Fruit fly (Drosophila melanogaster) ovary, adult (tissue): Measurements from ENCODE around the gene CG1208.
A peak's percentile ranks its signal among the peaks of the same experiment; 100 is the strongest.

Experiments used
- CG17801 ChIP-seq: fragments of 200-800 bp; optimal IDR thresholded peaks from 2 replicates; lab custom pipeline; 2019; ENCODE audit warnings: missing biosample characterization, mild to moderate bottlenecking, missing genetic modification characterization, moderate library complexity; ENCODE audit not compliant: partially characterized antibody

Gene CG1208

DNA sequence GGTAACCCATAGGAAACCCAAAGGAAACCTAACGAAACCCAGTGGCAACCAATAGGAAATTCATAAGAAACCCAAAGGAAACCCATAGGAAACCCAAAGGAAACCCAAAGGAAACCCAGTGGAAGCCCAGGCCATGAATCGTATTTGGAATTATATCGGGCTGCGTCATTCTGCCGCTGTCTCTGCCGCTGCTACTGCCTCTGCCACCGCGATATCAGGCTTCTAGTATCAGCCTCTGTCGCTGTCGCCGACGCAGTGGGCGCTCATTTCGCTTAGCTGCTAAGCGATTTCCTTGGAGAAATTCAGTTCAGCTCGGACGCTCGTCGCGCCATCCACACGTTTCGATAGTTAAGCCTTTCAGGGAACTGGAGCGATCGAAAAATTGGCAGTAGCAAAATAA lies at the start of gene CG1208:
TSS of gene CG1208 (plus strand) at position 301 of the 400 bp plus-strand sequence.
- TF ChIP-seq CG17801 (GFP tag; lab: Kevin White, UChicago), result no peak

DNA sequence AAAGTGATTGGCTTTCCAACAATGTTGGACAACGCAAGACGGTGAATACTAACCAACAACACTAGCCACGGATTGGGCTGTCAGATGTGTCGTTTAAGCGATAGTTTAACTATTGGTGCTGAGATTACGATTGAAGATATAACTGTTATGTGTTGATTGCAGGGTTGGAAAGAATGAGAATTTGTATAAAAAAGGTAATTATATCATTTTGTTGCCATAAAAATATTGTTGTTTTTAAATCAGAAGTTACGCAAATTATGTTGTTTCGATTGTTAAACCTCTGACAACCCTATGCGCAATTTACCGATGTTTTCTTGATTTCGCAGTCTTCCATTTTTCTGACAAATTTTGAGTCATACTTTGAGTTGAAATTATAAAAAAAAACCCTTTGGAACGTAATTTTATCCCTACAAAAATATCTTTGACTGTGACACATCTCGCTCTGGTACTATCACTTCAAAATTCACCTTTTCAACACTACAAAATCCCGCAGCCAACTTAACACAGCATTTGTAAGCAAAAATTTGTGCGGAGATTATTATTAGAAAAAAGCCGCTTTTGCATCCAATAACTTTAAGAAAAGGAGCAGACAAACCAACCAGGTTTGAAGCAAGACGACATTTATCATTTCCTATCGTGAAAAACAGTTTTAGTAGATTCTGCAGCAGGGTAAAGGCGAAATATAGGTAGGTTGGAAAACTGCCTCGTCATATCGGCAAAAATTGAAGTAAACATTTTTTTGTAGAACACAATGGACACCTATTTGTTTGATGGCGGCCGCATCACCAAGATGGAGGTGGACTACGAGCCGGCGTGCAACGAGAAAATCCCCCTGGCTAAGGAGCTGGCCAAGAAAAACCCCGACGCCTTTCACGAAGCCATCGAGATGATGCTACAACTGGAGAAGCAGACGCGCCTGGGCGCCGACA lies 42.1 kb upstream of the CG1208 start, which contains the start of the genes Hat1 and Rpn5:
TSS of gene Hat1 (minus strand) at position 360 of the 929 bp plus-strand sequence.
TSS of gene Rpn5 (plus strand) at position 469 of the 929 bp plus-strand sequence.
- peak; percentile 78 for TF ChIP-seq CG17801 (GFP tag; lab: Kevin White, UChicago)

dm6 chr3R:5791497-5791896 lies 39.9 kb upstream of the CG1208 start, which contains the start of gene Hpf1:
Gene Hpf1 (plus strand): TSS chr3R:5791879.
- peak; percentile 99 for TF ChIP-seq CG17801 (GFP tag; lab: Kevin White, UChicago)

- TF ChIP-seq CG17801 (GFP tag; lab: Kevin White, UChicago), result no peak
Measured at dm6 chr3R:5794267-5795089, 37.0 kb upstream of the CG1208 start, which contains the start of the genes PSMG1 and CG10979. Gene PSMG1 (minus strand): TSS chr3R:5794317. Gene CG10979 (plus strand): TSS chr3R:5794705.

dm6 chr3R:5797709-5798108 lies 33.7 kb upstream of the CG1208 start:
- no peak for TF ChIP-seq CG17801 (GFP tag; lab: Kevin White, UChicago)

- TF ChIP-seq CG17801 (GFP tag; lab: Kevin White, UChicago), result no peak
Measured at dm6 chr3R:5801703-5802436, 29.6 kb upstream of the CG1208 start, which contains the start of gene CG11000. Gene CG11000 (plus strand): TSS chr3R:5802328.

DNA sequence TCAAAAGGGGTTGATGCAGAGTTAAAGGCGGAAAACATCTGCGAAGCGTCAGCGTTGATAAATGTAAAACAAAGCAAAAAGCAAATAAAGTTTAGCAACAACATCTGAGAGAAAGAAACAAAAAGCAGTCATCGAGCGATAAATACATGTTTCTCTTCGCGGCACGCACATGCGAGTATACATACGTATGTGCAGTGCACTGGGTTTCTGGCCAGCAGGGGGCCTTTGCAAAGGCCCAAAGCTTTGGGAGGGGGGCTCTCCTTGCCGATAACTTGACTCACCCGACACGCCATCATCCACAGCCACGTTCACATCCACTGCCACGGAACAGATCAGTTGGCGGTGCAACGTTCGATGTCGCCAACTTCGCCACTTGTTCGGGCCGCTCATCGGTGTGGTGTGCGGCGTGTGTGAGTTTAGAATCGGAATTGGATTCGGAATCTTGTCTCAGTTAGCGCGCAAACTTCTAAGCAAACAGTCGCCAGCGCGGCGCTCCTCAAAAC lies 18.2 kb upstream of the CG1208 start, which contains the start of gene CG42675:
TSS of gene CG42675 (plus strand) at position 453 of the 503 bp plus-strand sequence.
- TF ChIP-seq CG17801 (GFP tag; lab: Kevin White, UChicago), result no peak

dm6 chr3R:5821243-5821642 lies 10.2 kb upstream of the CG1208 start, which contains the start of gene Hpr1:
Gene Hpr1 (minus strand): TSS chr3R:5821440.
- no peak for TF ChIP-seq CG17801 (GFP tag; lab: Kevin White, UChicago)

DNA sequence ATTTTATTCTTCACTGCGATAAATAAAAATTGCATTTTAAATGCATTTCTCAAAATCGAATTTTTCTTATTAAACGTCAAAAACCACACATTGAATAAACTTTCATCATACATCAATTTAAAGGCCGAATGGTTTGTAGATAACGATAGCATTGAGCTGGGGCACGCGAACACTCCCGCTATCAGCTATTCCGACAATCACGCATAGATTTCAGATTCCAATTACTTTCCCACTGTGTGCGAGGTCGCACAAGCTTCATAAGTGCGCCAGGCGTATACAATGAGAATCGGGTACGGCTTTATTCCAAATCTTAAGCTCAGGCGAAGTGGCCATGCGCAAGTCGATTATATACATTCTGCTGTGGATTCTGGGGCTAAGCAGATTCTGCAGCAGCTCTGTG lies 9.7 kb upstream of the CG1208 start, which contains the start of gene CG46303:
TSS of gene CG46303 (plus strand) at position 223 of the 400 bp plus-strand sequence.
- no peak for TF ChIP-seq CG17801 (GFP tag; lab: Kevin White, UChicago)

DNA sequence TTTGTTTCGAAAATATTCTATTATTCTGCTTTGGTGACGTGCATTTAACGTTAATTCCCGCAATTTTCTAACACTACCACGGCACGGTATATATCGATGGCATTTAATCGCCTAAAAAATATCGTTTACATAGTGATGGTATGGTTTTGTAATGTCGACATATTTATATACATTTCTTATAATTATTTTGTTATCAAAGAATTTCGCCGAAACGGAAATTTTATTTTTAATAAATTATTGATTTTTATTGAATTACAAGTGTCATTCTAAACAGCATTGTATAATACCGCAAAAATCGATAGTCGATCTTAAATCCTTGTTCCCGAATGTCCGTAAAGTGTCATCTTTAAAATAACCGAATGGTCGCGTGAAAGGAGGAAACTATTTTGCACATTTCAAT lies 7.0 kb upstream of the CG1208 start, which contains the start of the genes Sec20 and dgrn:
TSS of gene Sec20 (minus strand) at position 77 of the 400 bp plus-strand sequence.
TSS of gene dgrn (plus strand) at position 160 of the 400 bp plus-strand sequence.
- peak; percentile 71 for TF ChIP-seq CG17801 (GFP tag; lab: Kevin White, UChicago)

DNA sequence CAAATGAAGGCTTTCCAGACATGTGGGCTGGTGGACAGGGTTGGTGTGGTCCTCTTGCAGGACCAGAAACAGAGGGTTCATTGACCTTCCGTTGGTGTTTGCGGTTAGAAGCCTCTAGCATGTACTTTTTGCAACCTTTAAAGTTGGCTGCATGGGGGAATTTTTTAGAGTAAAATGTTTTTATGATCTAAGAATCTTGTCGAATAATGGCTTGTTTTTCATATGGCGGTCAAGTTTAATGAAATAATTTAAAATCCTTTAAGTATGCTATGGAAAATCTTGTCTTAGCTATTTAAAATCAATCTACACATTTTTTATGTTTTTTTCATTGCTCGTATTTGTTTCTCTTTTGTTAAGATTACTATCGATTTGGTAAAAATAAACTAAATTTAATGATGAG lies 1.7 kb upstream of the CG1208 start, which contains the start of gene glob3:
TSS of gene glob3 (plus strand) at position 301 of the 400 bp plus-strand sequence.
- no peak for TF ChIP-seq CG17801 (GFP tag; lab: Kevin White, UChicago)

DNA sequence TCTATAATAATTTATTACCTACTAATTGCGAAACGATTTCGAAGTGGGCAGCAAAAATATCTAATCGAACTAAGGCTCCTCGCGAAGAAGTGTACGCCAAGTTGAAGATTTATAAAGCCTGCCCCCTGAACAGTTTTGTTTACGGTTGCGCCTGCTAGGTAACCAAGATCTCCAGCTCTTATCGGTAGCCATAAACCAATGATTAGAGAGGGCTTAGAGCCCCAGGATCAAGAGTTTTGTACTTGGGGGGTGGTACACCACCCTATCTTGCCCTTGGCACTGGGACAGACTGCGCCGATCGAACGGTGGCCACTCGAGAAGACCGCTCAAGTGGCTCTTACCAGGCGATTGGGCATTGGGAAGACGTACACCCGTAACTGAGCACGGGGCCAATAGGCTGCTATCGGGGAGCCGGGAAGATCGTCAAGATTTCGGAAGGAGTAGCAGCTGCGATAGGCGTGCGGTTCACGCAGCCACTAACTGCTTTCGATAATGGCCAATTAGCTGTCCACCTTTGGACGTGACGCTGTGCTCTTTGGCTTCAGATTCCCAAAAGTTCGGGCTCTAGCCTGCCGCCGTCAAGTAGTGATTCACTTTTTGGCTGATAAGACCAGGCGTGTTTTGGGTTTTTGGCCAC lies 1.0 kb downstream of the CG1208 start:
- TF ChIP-seq CG17801 (GFP tag; lab: Kevin White, UChicago), result no peak

- no peak for TF ChIP-seq CG17801 (GFP tag; lab: Kevin White, UChicago)
Measured at dm6 chr3R:5833948-5834504, 2.6 kb downstream of the CG1208 start.
